Worm (Caenorhabditis elegans) whole organism, late embryonic: ENCODE results near the gene dgn-2.
"Not testable (repeated sequence)": the region's sequence is repeated elsewhere in the genome, so short reads cannot be mapped to it uniquely, and the experiment has no call there.

ENCODE experiments used
- C08G9.2 ChIP-seq: sonication (generic microtip); optimal IDR thresholded peaks from 2 replicates; lab custom pipeline; 2016; ENCODE audit warnings: mild to moderate bottlenecking, missing genetic modification characterization, moderate library complexity, missing compliant biosample characterization
- Y22D7AL.16 ChIP-seq: sonication (generic microtip); optimal IDR thresholded peaks from 2 replicates; lab custom pipeline; 2016; ENCODE audit warnings: missing genetic modification characterization, missing compliant biosample characterization
- ama-1 ChIP-seq: fragments of 150-350 bp; optimal IDR thresholded peaks from 2 replicates; lab custom pipeline; 2014
- ceh-18 ChIP-seq: sonication (generic microtip); optimal IDR thresholded peaks from 2 replicates; lab custom pipeline; 2016; ENCODE audit warnings: missing genetic modification characterization, missing compliant biosample characterization
- ceh-19 ChIP-seq: fragments of 200-800 bp; sonication (Bioruptor generic); optimal IDR thresholded peaks from 2 replicates; lab custom pipeline; 2018; ENCODE audit warnings: mild to moderate bottlenecking, missing genetic modification characterization, missing compliant biosample characterization
- ceh-2 ChIP-seq: sonication (generic microtip); optimal IDR thresholded peaks from 2 replicates; lab custom pipeline; 2016; ENCODE audit warnings: missing genotype, missing genetic modification characterization, missing compliant biosample characterization
- ceh-22 ChIP-seq: sonication (generic microtip); optimal IDR thresholded peaks from 2 replicates; lab custom pipeline; 2017; ENCODE audit warnings: missing biosample characterization, missing genetic modification characterization
- ceh-31 ChIP-seq: sonication (generic microtip); optimal IDR thresholded peaks from 2 replicates; lab custom pipeline; 2016; ENCODE audit warnings: missing genetic modification characterization, missing compliant biosample characterization
- ceh-34 ChIP-seq: sonication (generic microtip); optimal IDR thresholded peaks from 2 replicates; lab custom pipeline; 2016; ENCODE audit warnings: mild to moderate bottlenecking, missing genetic modification characterization, missing compliant biosample characterization
- ceh-45 ChIP-seq: fragments of 200-800 bp; sonication (Bioruptor generic); IDR thresholded peaks from 2 replicates; pipeline ENCODE4 v1.3.6; 2022; ENCODE audit warnings: missing genetic modification reagents, missing genetic modification characterization, missing compliant biosample characterization
- ceh-48 ChIP-seq: sonication (generic microtip); optimal IDR thresholded peaks from 2 replicates; lab custom pipeline; 2016; ENCODE audit warnings: missing genetic modification characterization, inconsistent platforms, missing compliant biosample characterization
- ceh-6 ChIP-seq: fragments of 200-800 bp; sonication (Bioruptor generic); optimal IDR thresholded peaks from 2 replicates; lab custom pipeline; 2018; ENCODE audit warnings: mild to moderate bottlenecking, missing genetic modification characterization, missing compliant biosample characterization
- dve-1 ChIP-seq: sonication (generic microtip); optimal IDR thresholded peaks from 2 replicates; lab custom pipeline; 2017; ENCODE audit warnings: antibody characterized with exemption, mild to moderate bottlenecking, missing genetic modification characterization, missing compliant biosample characterization
- elt-4 ChIP-seq: sonication (generic microtip); optimal IDR thresholded peaks from 2 replicates; lab custom pipeline; 2016; ENCODE audit warnings: missing genetic modification characterization, missing compliant biosample characterization
- eyg-1 ChIP-seq: sonication (generic microtip); optimal IDR thresholded peaks from 2 replicates; lab custom pipeline; 2016; ENCODE audit warnings: missing genotype, missing genetic modification characterization, missing compliant biosample characterization
- fkh-10 ChIP-seq: fragments of 150-350 bp; optimal IDR thresholded peaks from 2 replicates; lab custom pipeline; 2014; ENCODE audit warnings: missing biosample characterization, missing genetic modification reagents, missing genetic modification characterization
- hlh-13 ChIP-seq: fragments of 200-800 bp; sonication (Bioruptor generic); optimal IDR thresholded peaks from 2 replicates; lab custom pipeline; 2018; ENCODE audit warnings: mild to moderate bottlenecking, missing genetic modification characterization, missing compliant biosample characterization
- hlh-30 ChIP-seq: sonication (generic microtip); optimal IDR thresholded peaks from 2 replicates; lab custom pipeline; 2017; ENCODE audit warnings: antibody characterized with exemption, missing genetic modification characterization, missing compliant biosample characterization; ENCODE audit not compliant: insufficient read depth
- hlh-6 ChIP-seq: sonication (generic microtip); optimal IDR thresholded peaks from 2 replicates; lab custom pipeline; 2016; ENCODE audit warnings: missing genotype, missing genetic modification characterization, missing compliant biosample characterization
- lim-6 ChIP-seq: sonication (generic microtip); optimal IDR thresholded peaks from 2 replicates; lab custom pipeline; 2016; ENCODE audit warnings: missing genetic modification characterization, missing compliant biosample characterization
- lin-11 ChIP-seq: fragments of 200-800 bp; sonication (Bioruptor generic); optimal IDR thresholded peaks from 2 replicates; lab custom pipeline; 2018; ENCODE audit warnings: mild to moderate bottlenecking, missing genetic modification characterization, missing compliant biosample characterization
- mec-3 ChIP-seq: sonication (generic microtip); optimal IDR thresholded peaks from 2 replicates; lab custom pipeline; 2016; ENCODE audit warnings: borderline replicate concordance, missing genetic modification characterization, missing compliant biosample characterization
- nfya-1 ChIP-seq: sonication (generic microtip); optimal IDR thresholded peaks from 2 replicates; lab custom pipeline; 2017; ENCODE audit warnings: missing genetic modification characterization, mild to moderate bottlenecking, missing compliant biosample characterization, antibody characterized with exemption, moderate library complexity
- nhr-11 ChIP-seq: fragments of 150-350 bp; optimal IDR thresholded peaks from 2 replicates; lab custom pipeline; 2014; ENCODE audit warnings: missing biosample characterization, missing genetic modification characterization
- nhr-232 ChIP-seq: sonication (generic microtip); optimal IDR thresholded peaks from 2 replicates; lab custom pipeline; 2016; ENCODE audit warnings: missing genetic modification characterization, missing compliant biosample characterization
- npax-4 ChIP-seq: sonication (generic microtip); optimal IDR thresholded peaks from 2 replicates; lab custom pipeline; 2016; ENCODE audit warnings: missing genetic modification characterization, missing compliant biosample characterization
- odd-2 ChIP-seq: sonication (generic microtip); optimal IDR thresholded peaks from 2 replicates; lab custom pipeline; 2017; ENCODE audit warnings: antibody characterized with exemption, mild to moderate bottlenecking, missing genetic modification characterization, missing compliant biosample characterization
- pag-3 ChIP-seq: sonication (generic microtip); optimal IDR thresholded peaks from 2 replicates; lab custom pipeline; 2016; ENCODE audit warnings: missing compliant biosample characterization, missing genetic modification characterization, borderline replicate concordance
- pat-9 ChIP-seq: fragments of 200-800 bp; sonication (Bioruptor generic); optimal IDR thresholded peaks from 2 replicates; lab custom pipeline; 2018; ENCODE audit warnings: mild to moderate bottlenecking, missing genetic modification characterization, moderate library complexity, missing compliant biosample characterization
- pax-1 ChIP-seq: fragments of 150-350 bp; optimal IDR thresholded peaks from 2 replicates; lab custom pipeline; 2014; ENCODE audit warnings: missing biosample characterization, missing genetic modification characterization
- pros-1 ChIP-seq: fragments of 150-350 bp; optimal IDR thresholded peaks from 2 replicates; lab custom pipeline; 2014; ENCODE audit warnings: missing biosample characterization, missing genetic modification reagents, missing genetic modification characterization
- ref-2 ChIP-seq: sonication (generic microtip); optimal IDR thresholded peaks from 2 replicates; lab custom pipeline; 2016; ENCODE audit warnings: missing genetic modification characterization, missing compliant biosample characterization
- rnt-1 ChIP-seq: sonication (generic microtip); optimal IDR thresholded peaks from 2 replicates; lab custom pipeline; 2016; ENCODE audit warnings: missing genetic modification characterization, missing compliant biosample characterization
- sdc-2 ChIP-seq: sonication (generic microtip); optimal IDR thresholded peaks from 2 replicates; lab custom pipeline; 2016; ENCODE audit warnings: missing genotype, missing genetic modification characterization, missing compliant biosample characterization
- syd-9 ChIP-seq: sonication (generic microtip); optimal IDR thresholded peaks from 2 replicates; lab custom pipeline; 2016; ENCODE audit warnings: mild to moderate bottlenecking, missing genetic modification characterization, moderate library complexity, missing compliant biosample characterization
- tbx-2 ChIP-seq: sonication (generic microtip); optimal IDR thresholded peaks from 2 replicates; lab custom pipeline; 2016; ENCODE audit warnings: missing genetic modification characterization, missing compliant biosample characterization
- tbx-7 ChIP-seq: sonication (generic microtip); optimal IDR thresholded peaks from 2 replicates; lab custom pipeline; 2016; ENCODE audit warnings: missing genotype, missing genetic modification characterization, missing compliant biosample characterization
- ttx-3 ChIP-seq: sonication (generic microtip); optimal IDR thresholded peaks from 2 replicates; lab custom pipeline; 2016; ENCODE audit warnings: missing genetic modification reagents, missing genetic modification characterization, missing compliant biosample characterization
- unc-3 ChIP-seq, 2 experiments: fragments of 200-800 bp in 1 of 2; sonication (Bioruptor generic) in 1 of 2; sonication (generic microtip) in 1 of 2; conservative IDR thresholded peaks in 1 of 2; optimal IDR thresholded peaks in 1 of 2; 2 replicates each; pipeline versions ENCODE4 v1.3.6 to Lab custom; 2016 to 2022; ENCODE audit warnings: missing compliant biosample characterization in 2 of 2, missing genetic modification characterization in 2 of 2, missing genetic modification reagents in 1 of 2
- unc-42 ChIP-seq: sonication (generic microtip); optimal IDR thresholded peaks from 2 replicates; lab custom pipeline; 2016; ENCODE audit warnings: missing genotype, missing genetic modification characterization, missing compliant biosample characterization
- unc-55 ChIP-seq: sonication (generic microtip); optimal IDR thresholded peaks from 2 replicates; lab custom pipeline; 2017; ENCODE audit warnings: missing biosample characterization, missing genetic modification reagents, missing genetic modification characterization
- ztf-16 ChIP-seq: sonication (generic microtip); optimal IDR thresholded peaks from 2 replicates; lab custom pipeline; 2017; ENCODE audit warnings: missing genetic modification characterization, missing compliant biosample characterization

dgn-2 gene

DNA sequence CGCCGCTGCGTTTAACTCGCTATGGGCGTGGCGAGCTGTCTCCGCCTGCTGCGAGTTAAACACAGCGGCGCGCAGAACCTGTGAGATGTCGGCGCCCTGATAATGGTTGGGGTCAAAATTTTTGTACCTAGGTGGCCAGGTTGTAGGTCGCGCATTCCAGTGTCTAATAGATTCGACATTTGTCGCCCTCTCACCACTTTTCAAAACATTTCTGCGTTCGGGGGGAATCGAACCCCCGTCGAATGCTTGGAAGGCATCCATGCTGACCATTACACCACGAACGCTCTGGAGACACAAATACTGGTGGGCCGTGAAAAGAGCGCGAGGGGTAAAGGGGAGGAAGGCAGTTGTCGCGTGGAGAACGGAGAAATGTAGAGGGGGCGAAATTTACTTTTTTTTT, 12.1 kb upstream of the dgn-2 start (continued):
- TF ChIP-seq ceh-48 (tag; lab: Kevin White, UChicago) = peak; percentile 70
- peak; percentile 57 for TF ChIP-seq eyg-1 (tag; lab: Kevin White, UChicago)
- peak; percentile 80 for TF ChIP-seq elt-4 (tag; lab: Kevin White, UChicago)
- peak; percentile 76 for TF ChIP-seq ceh-18 (tag; lab: Kevin White, UChicago)
- peak; percentile 90 for TF ChIP-seq ceh-6 (GFP tag; lab: Kevin White, UChicago)
- peak; percentile 80 for TF ChIP-seq tbx-2 (tag; lab: Kevin White, UChicago)
- TF ChIP-seq nhr-232 = peak; percentile 79
- no peak for TF ChIP-seq unc-55 (GFP tag; lab: Kevin White, UChicago)
- TF ChIP-seq lim-6 = peak; percentile 79
- TF ChIP-seq fkh-10 = peak; percentile 16
- TF ChIP-seq syd-9 (tag; lab: Kevin White, UChicago) = peak; percentile 83
- TF ChIP-seq nfya-1 = peak; percentile 77
- TF ChIP-seq rnt-1 (tag; lab: Kevin White, UChicago) = peak; percentile 85
- TF ChIP-seq ceh-19 = peak; percentile 90
- TF ChIP-seq mec-3 (tag; lab: Kevin White, UChicago) = no peak
- TF ChIP-seq pax-1 = no peak
- peak; percentile 68 for TF ChIP-seq ceh-2
- TF ChIP-seq C08G9.2 (tag; lab: Kevin White, UChicago) = peak; percentile 82
- no peak for TF ChIP-seq ceh-22
- peak; percentile 53 for TF ChIP-seq npax-4
- peak; percentile 17 for TF ChIP-seq unc-42 (tag; lab: Kevin White, UChicago)
- TF ChIP-seq sdc-2 (tag; lab: Kevin White, UChicago) = peak; percentile 97
- TF ChIP-seq nhr-11 = no peak
- TF ChIP-seq hlh-6 (tag; lab: Kevin White, UChicago) = peak; percentile 89
- peak; percentile 80 for TF ChIP-seq hlh-13 (GFP tag; lab: Kevin White, UChicago)
- peak; percentile 80 for TF ChIP-seq pat-9
- peak; percentile 76 for TF ChIP-seq lin-11 (tag; lab: Kevin White, UChicago)
- TF ChIP-seq ref-2 (tag; lab: Kevin White, UChicago) = peak; percentile 84
- peak; percentile 89 for TF ChIP-seq unc-3 (GFP tag; conservative IDR thresholded peaks at IDR 0.05; lab: Robert Waterston, UW)
- TF ChIP-seq unc-3 (tag; optimal IDR thresholded peaks at IDR 0.05; lab: Kevin White, UChicago) = peak; percentile 38
- peak; percentile 72 for TF ChIP-seq ceh-45 (GFP tag; lab: Robert Waterston, UW)
- TF ChIP-seq ama-1 (lab: Kevin White, UChicago) = no peak
- peak; percentile 29 for TF ChIP-seq pag-3 (tag; lab: Kevin White, UChicago)
- TF ChIP-seq tbx-7 (tag; lab: Kevin White, UChicago) = peak; percentile 53
- TF ChIP-seq odd-2 = peak; percentile 1
- TF ChIP-seq ceh-34 (tag; lab: Kevin White, UChicago) = peak; percentile 89
- TF ChIP-seq ztf-16 (tag; lab: Kevin White, UChicago) = peak; percentile 84
- peak; percentile 68 for TF ChIP-seq ceh-31
- peak; percentile 85 for TF ChIP-seq Y22D7AL.16
- TF ChIP-seq dve-1 (tag; lab: Kevin White, UChicago) = no peak
- TF ChIP-seq pros-1 (tag; lab: Kevin White, UChicago) = no peak

DNA sequence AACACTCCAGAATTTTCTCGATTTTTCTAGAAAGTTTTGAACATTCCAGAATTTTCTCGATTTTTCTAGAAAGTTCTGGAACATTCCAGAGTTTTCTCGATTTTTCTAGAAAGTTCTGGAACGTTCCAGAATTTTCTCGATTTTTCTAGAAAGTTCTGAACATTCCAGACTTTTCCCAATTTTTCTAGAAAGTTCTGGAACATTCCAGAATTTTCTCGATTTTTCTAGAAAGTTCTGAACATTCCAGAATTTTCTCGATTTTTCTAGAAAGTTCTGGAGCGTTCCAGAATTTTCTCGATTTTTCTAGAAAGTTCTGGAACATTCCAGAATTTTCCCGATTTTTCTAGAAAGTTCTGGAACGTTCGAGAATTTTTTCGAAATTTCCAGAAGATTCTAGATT, 7.8 kb upstream of the dgn-2 start:
- peak; percentile 21; the same call in 1 of the 2 replicates for TF ChIP-seq unc-3 (GFP tag; conservative IDR thresholded peaks at IDR 0.05; lab: Robert Waterston, UW)
- not testable (repeated sequence) for TF ChIP-seq unc-3 (tag; optimal IDR thresholded peaks at IDR 0.05; lab: Kevin White, UChicago)
- TF ChIP-seq, all 69 proteins: peak for 1; not testable (repeated sequence) for 68

DNA sequence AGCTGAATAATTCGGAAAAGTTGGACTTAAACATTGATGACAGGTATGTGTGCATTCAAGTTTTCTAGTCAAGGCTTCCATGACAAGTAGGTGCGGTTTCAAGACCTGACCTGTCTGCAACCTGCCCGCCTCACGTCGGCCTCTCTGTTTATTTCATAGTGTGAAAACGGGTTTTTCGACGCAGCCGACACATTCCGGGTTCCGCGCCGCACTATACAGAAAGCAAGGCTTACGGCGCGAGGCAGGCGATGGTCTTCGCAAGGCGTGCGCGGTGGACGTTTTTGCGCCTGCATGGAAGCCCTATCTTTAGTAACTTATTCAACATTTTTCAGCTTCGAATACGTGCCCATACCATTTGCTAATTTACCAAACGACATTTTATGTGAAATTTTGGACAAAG, 5.1 kb upstream of the dgn-2 start:
- TF ChIP-seq fkh-10 (no peak), hlh-13 (GFP tag; lab: Kevin White, UChicago) (no peak), hlh-30 (tag; lab: Kevin White, UChicago) (no peak), ttx-3 (no peak)
- TF ChIP-seq, all 69 proteins: peak for 0
